Worm (Caenorhabditis elegans) whole organism, L2 larva: ENCODE measurements around the gene hrpu-1.

ENCODE experiments used
- C34F6.9 ChIP-seq: fragments of 150-350 bp; optimal IDR thresholded peaks from 2 replicates; lab custom pipeline; 2014; ENCODE audit warnings: missing biosample characterization, missing genetic modification characterization
- F13H6.1 ChIP-seq: sonication (generic microtip); optimal IDR thresholded peaks from 2 replicates; lab custom pipeline; 2016; ENCODE audit warnings: missing genetic modification characterization, missing compliant biosample characterization
- R02D3.7 ChIP-seq: fragments of 150-350 bp; optimal IDR thresholded peaks from 2 replicates; lab custom pipeline; 2014; ENCODE audit warnings: missing biosample characterization, missing genetic modification characterization
- ZK546.5 ChIP-seq: sonication (generic microtip); optimal IDR thresholded peaks from 2 replicates; lab custom pipeline; 2017; ENCODE audit warnings: missing biosample characterization, missing genetic modification characterization
- alr-1 ChIP-seq: fragments of 150-350 bp; optimal IDR thresholded peaks from 2 replicates; lab custom pipeline; 2014; ENCODE audit warnings: missing biosample characterization, missing genetic modification characterization
- ama-1 ChIP-seq: fragments of 150-350 bp; optimal IDR thresholded peaks from 2 replicates; lab custom pipeline; 2018; ENCODE audit warnings: inconsistent platforms
- blmp-1 ChIP-seq: sonication (generic microtip); optimal IDR thresholded peaks from 2 replicates; lab custom pipeline; 2017; ENCODE audit warnings: missing genetic modification characterization, mild to moderate bottlenecking, missing compliant biosample characterization, antibody characterized with exemption, moderate library complexity; ENCODE audit not compliant: insufficient read depth
- crh-2 ChIP-seq: sonication (generic microtip); optimal IDR thresholded peaks from 2 replicates; lab custom pipeline; 2017; ENCODE audit warnings: missing biosample characterization, missing genetic modification characterization
- dmd-4 ChIP-seq: sonication (generic microtip); optimal IDR thresholded peaks from 2 replicates; lab custom pipeline; 2017; ENCODE audit warnings: missing biosample characterization, missing genetic modification characterization
- egl-27 ChIP-seq: sonication (generic microtip); optimal IDR thresholded peaks from 3 replicates; lab custom pipeline; 2017; ENCODE audit warnings: missing biosample characterization, missing genetic modification reagents, missing genetic modification characterization
- elt-3 ChIP-seq: sonication (generic microtip); optimal IDR thresholded peaks from 2 replicates; lab custom pipeline; 2017; ENCODE audit warnings: missing biosample characterization, missing genetic modification characterization
- fos-1 ChIP-seq: fragments of 150-350 bp; optimal IDR thresholded peaks from 2 replicates; lab custom pipeline; 2014; ENCODE audit warnings: missing biosample characterization, missing genetic modification characterization
- gmeb-1 ChIP-seq: fragments of 150-350 bp; optimal IDR thresholded peaks from 2 replicates; lab custom pipeline; 2014; ENCODE audit warnings: missing biosample characterization, missing genetic modification characterization
- lin-13 ChIP-seq: fragments of 150-350 bp; optimal IDR thresholded peaks from 2 replicates; lab custom pipeline; 2014; ENCODE audit warnings: missing biosample characterization, missing genetic modification reagents, missing genetic modification characterization
- lin-39 ChIP-seq: fragments of 150-350 bp; optimal IDR thresholded peaks from 2 replicates; lab custom pipeline; 2014; ENCODE audit warnings: missing biosample characterization, missing genetic modification reagents, missing genetic modification characterization
- lsy-2 ChIP-seq, 2 experiments: fragments of 150-350 bp in 1 of 2; sonication (generic microtip) in 1 of 2; optimal IDR thresholded peaks; 2 replicates each; lab custom pipeline; 2014 to 2017; ENCODE audit warnings: missing biosample characterization in 2 of 2, missing genetic modification characterization in 2 of 2
- mab-5 ChIP-seq: fragments of 150-350 bp; optimal IDR thresholded peaks from 2 replicates; lab custom pipeline; 2014; ENCODE audit warnings: missing biosample characterization, missing genetic modification characterization
- mbf-1 ChIP-seq: sonication (generic microtip); optimal IDR thresholded peaks from 2 replicates; lab custom pipeline; 2017; ENCODE audit warnings: missing biosample characterization, missing genetic modification characterization
- mdl-1 ChIP-seq, 2 experiments: fragments of 150-350 bp in 1 of 2; sonication (generic microtip) in 1 of 2; optimal IDR thresholded peaks; 2 replicates each; lab custom pipeline; 2017; ENCODE audit warnings: missing biosample characterization in 2 of 2, missing genetic modification characterization in 2 of 2
- nhr-11 ChIP-seq: fragments of 150-350 bp; optimal IDR thresholded peaks from 2 replicates; lab custom pipeline; 2014; ENCODE audit warnings: missing biosample characterization, missing genetic modification characterization
- nhr-129 ChIP-seq: fragments of 150-350 bp; optimal IDR thresholded peaks from 2 replicates; lab custom pipeline; 2014; ENCODE audit warnings: missing biosample characterization, missing genetic modification characterization
- nhr-21 ChIP-seq: fragments of 150-350 bp; optimal IDR thresholded peaks from 2 replicates; lab custom pipeline; 2014; ENCODE audit warnings: missing biosample characterization, missing genetic modification characterization
- nhr-23 ChIP-seq: fragments of 150-350 bp; optimal IDR thresholded peaks from 2 replicates; lab custom pipeline; 2014; ENCODE audit warnings: missing biosample characterization, missing genetic modification reagents, missing genetic modification characterization
- nhr-237 ChIP-seq: fragments of 150-350 bp; optimal IDR thresholded peaks from 2 replicates; lab custom pipeline; 2014; ENCODE audit warnings: missing biosample characterization, missing genetic modification characterization
- nhr-25 ChIP-seq: fragments of 150-350 bp; sonication (generic microtip); optimal IDR thresholded peaks from 3 replicates; lab custom pipeline; 2014; ENCODE audit warnings: missing biosample characterization, missing genetic modification characterization
- nhr-6 ChIP-seq: fragments of 150-350 bp; optimal IDR thresholded peaks from 2 replicates; lab custom pipeline; 2014; ENCODE audit warnings: missing biosample characterization, missing genetic modification characterization
- nhr-77 ChIP-seq: fragments of 150-350 bp; optimal IDR thresholded peaks from 2 replicates; lab custom pipeline; 2014; ENCODE audit warnings: missing biosample characterization, missing genetic modification characterization
- peb-1 ChIP-seq: fragments of 150-350 bp; optimal IDR thresholded peaks from 2 replicates; lab custom pipeline; 2014; ENCODE audit warnings: missing biosample characterization, missing genetic modification characterization
- sem-4 ChIP-seq: fragments of 150-350 bp; optimal IDR thresholded peaks from 2 replicates; lab custom pipeline; 2014; ENCODE audit warnings: missing biosample characterization, missing genetic modification reagents, missing genetic modification characterization
- skn-1 ChIP-seq: sonication (generic microtip); optimal IDR thresholded peaks from 2 replicates; lab custom pipeline; 2017; ENCODE audit warnings: missing biosample characterization, missing genetic modification characterization
- sma-3 ChIP-seq: sonication (generic microtip); optimal IDR thresholded peaks from 2 replicates; lab custom pipeline; 2016; ENCODE audit warnings: missing genetic modification reagents, missing genetic modification characterization, missing compliant biosample characterization
- sma-9 ChIP-seq, 2 experiments: fragments of 150-350 bp in 1 of 2; sonication (generic microtip) in 1 of 2; optimal IDR thresholded peaks; 2 replicates each; lab custom pipeline; 2014 to 2016; ENCODE audit warnings: missing genetic modification characterization in 2 of 2, mild to moderate bottlenecking in 1 of 2, missing biosample characterization in 1 of 2, missing compliant biosample characterization in 1 of 2, missing genetic modification reagents in 1 of 2, moderate library complexity in 1 of 2
- snpc-4 ChIP-seq: fragments of 150-350 bp; optimal IDR thresholded peaks from 2 replicates; lab custom pipeline; 2014; ENCODE audit warnings: missing biosample characterization, missing genetic modification characterization
- unc-39 ChIP-seq: fragments of 150-350 bp; optimal IDR thresholded peaks from 2 replicates; lab custom pipeline; 2014; ENCODE audit warnings: missing biosample characterization, missing genetic modification characterization
- unc-55 ChIP-seq: fragments of 150-350 bp; sonication (generic microtip); optimal IDR thresholded peaks from 3 replicates; lab custom pipeline; 2014; ENCODE audit warnings: missing biosample characterization, missing genetic modification reagents, missing genetic modification characterization
- zag-1 ChIP-seq: fragments of 150-350 bp; optimal IDR thresholded peaks from 2 replicates; lab custom pipeline; 2014; ENCODE audit warnings: missing biosample characterization, missing genetic modification characterization
- ztf-11 ChIP-seq: sonication (generic microtip); optimal IDR thresholded peaks from 2 replicates; lab custom pipeline; 2017; ENCODE audit warnings: missing biosample characterization, missing genetic modification characterization
- ztf-4 ChIP-seq: fragments of 150-350 bp; optimal IDR thresholded peaks from 2 replicates; lab custom pipeline; 2014; ENCODE audit warnings: missing biosample characterization, missing genetic modification characterization

Gene hrpu-1

DNA sequence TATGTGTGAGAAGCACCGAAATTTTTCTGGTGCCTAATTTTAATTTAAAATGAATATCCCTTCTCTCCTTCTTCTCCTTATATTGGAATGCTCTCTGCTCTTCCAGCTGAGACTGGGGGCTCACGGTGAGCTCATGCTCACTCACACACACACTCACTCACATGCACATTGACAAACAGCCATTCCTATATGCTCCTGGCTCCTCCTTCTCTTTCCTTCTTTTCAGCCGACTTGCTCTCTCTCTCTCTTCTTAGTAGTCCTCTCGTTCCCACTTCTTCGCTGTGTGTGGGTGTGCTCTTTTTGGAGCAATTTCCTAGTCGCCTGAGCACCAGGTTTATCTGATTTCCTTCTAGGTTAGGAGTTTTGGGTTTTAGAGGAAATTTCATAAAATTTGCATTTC, 18.5 kb upstream of the hrpu-1 start (continued):
- TF ChIP-seq mdl-1 (tag; optimal IDR thresholded peaks at IDR 0.05; lab: Kevin White, UChicago), result no peak
- no peak for TF ChIP-seq sma-9 (GFP tag; optimal IDR thresholded peaks at IDR 0.05; lab: Kevin White, UChicago)
- no peak for TF ChIP-seq sma-9 (tag; optimal IDR thresholded peaks at IDR 0.05; lab: Kevin White, UChicago)
- TF ChIP-seq nhr-25 (tag; lab: Kevin White, UChicago), result no peak
- no peak for TF ChIP-seq mbf-1 (tag; lab: Kevin White, UChicago)
- no peak for TF ChIP-seq dmd-4 (tag; lab: Kevin White, UChicago)
- TF ChIP-seq zag-1 (tag; lab: Kevin White, UChicago), result peak; percentile 21
- TF ChIP-seq crh-2 (tag; lab: Kevin White, UChicago), result no peak
- TF ChIP-seq ZK546.5 (tag; lab: Kevin White, UChicago), result no peak
- no peak for TF ChIP-seq nhr-237 (tag; lab: Kevin White, UChicago)
- peak; percentile 65 for TF ChIP-seq C34F6.9 (tag; lab: Kevin White, UChicago)
- no peak for TF ChIP-seq ama-1 (lab: Kevin White, UChicago)
- no peak for TF ChIP-seq nhr-21 (tag; lab: Kevin White, UChicago)
- no peak for TF ChIP-seq blmp-1 (tag; lab: Kevin White, UChicago)
- TF ChIP-seq unc-39 (tag; lab: Kevin White, UChicago), result no peak
- no peak for TF ChIP-seq egl-27 (tag; lab: Kevin White, UChicago)
- no peak for TF ChIP-seq fos-1 (tag; lab: Kevin White, UChicago)
- no peak for TF ChIP-seq nhr-6 (tag; lab: Kevin White, UChicago)
- peak in 1 of 2 experiments; percentile 52 for TF ChIP-seq lsy-2 (tag; optimal IDR thresholded peaks at IDR 0.05; lab: Kevin White, UChicago)
- no peak for TF ChIP-seq snpc-4 (tag; lab: Kevin White, UChicago)
- no peak for TF ChIP-seq sem-4 (tag; lab: Kevin White, UChicago)
- peak; percentile 33 for TF ChIP-seq F13H6.1 (tag; lab: Kevin White, UChicago)
- TF ChIP-seq nhr-11 (tag; lab: Kevin White, UChicago), result no peak
- TF ChIP-seq nhr-23, result no peak
- TF ChIP-seq ztf-11 (tag; lab: Kevin White, UChicago), result no peak
- TF ChIP-seq R02D3.7 (tag; lab: Kevin White, UChicago), result no peak
- TF ChIP-seq nhr-129 (tag; lab: Kevin White, UChicago), result peak; percentile 88

DNA sequence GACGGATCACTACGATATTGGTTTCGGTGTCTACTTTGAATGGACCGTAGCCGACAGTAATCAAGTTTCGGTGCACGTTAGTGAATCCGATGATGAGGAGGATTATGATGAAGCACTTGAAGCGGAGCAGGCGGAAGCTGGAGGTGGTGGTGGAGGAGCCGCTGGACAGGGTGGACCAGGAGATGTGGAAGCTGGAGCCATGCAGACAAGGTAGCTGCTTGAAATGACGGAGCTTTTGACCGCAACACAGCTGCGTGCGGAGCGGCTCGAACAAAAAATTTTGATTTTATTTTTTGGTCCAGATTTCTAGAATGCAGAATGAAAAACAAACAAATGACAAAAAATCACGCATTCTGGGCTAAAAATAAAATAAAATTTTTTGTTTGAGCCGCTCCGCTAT, 15.0 kb upstream of the hrpu-1 start:
- no peak for TF ChIP-seq nhr-11 (tag; lab: Kevin White, UChicago)
- no peak for TF ChIP-seq nhr-77 (tag; lab: Kevin White, UChicago)
- TF ChIP-seq ama-1 (lab: Kevin White, UChicago), result no peak
- TF ChIP-seq lsy-2 (tag; optimal IDR thresholded peaks at IDR 0.05; lab: Kevin White, UChicago), result no peak
- no peak for TF ChIP-seq crh-2 (tag; lab: Kevin White, UChicago)
- no peak for TF ChIP-seq skn-1 (tag; lab: Kevin White, UChicago)
- no peak for TF ChIP-seq sem-4 (tag; lab: Kevin White, UChicago)
- TF ChIP-seq alr-1 (tag; lab: Kevin White, UChicago), result no peak
- TF ChIP-seq dmd-4 (tag; lab: Kevin White, UChicago), result no peak
- no peak for TF ChIP-seq nhr-129 (tag; lab: Kevin White, UChicago)
- no peak for TF ChIP-seq nhr-237 (tag; lab: Kevin White, UChicago)
- no peak for TF ChIP-seq zag-1 (tag; lab: Kevin White, UChicago)
- no peak for TF ChIP-seq sma-3 (GFP tag; lab: Kevin White, UChicago)
- TF ChIP-seq mab-5 (tag; lab: Kevin White, UChicago), result no peak
- TF ChIP-seq nhr-21 (tag; lab: Kevin White, UChicago), result no peak
- no peak for TF ChIP-seq ztf-11 (tag; lab: Kevin White, UChicago)
- no peak for TF ChIP-seq ztf-4 (tag; lab: Kevin White, UChicago)
- TF ChIP-seq lin-39 (tag; lab: Kevin White, UChicago), result no peak
- TF ChIP-seq, all 48 proteins: peak for 0

DNA sequence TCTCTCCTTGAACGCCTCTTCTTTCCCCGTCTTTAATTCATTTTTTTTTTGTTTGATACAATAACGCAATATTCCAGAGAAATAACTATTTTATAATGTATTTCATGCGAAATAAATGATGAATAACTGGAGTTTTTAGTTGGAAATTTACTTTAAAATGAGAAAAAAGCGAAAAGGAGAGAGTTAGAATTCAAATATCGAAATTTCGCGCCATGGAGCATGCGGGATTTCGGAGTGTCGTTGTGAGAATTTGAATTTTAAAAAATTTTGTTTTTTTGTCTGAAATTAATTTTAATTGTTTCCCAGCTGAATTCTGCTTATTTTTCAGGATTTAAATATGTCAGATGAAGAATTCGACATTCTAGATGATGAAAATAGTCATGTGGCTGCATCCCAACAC, 14.0 kb upstream of the hrpu-1 start, which contains the start of gene fcd-2:
TSS of gene fcd-2 (plus strand) at position 327 of the 400 bp plus-strand sequence.
- TF ChIP-seq blmp-1 (tag; lab: Kevin White, UChicago) (no peak), lsy-2 (tag; optimal IDR thresholded peaks at IDR 0.05; lab: Kevin White, UChicago) (peak in 1 of 2 experiments; percentile 67), nhr-129 (tag; lab: Kevin White, UChicago) (peak; percentile 73), unc-55 (GFP tag; lab: Kevin White, UChicago) (peak; percentile 76), sma-3 (GFP tag; lab: Kevin White, UChicago) (peak; percentile 21), gmeb-1 (tag; lab: Kevin White, UChicago) (peak; percentile 86), C34F6.9 (tag; lab: Kevin White, UChicago) (peak; percentile 66), ztf-4 (tag; lab: Kevin White, UChicago) (peak; percentile 3), crh-2 (tag; lab: Kevin White, UChicago) (peak; percentile 48), ZK546.5 (tag; lab: Kevin White, UChicago) (no peak), F13H6.1 (tag; lab: Kevin White, UChicago) (no peak), nhr-25 (tag; lab: Kevin White, UChicago) (peak; percentile 22), nhr-23 (no peak), peb-1 (tag; lab: Kevin White, UChicago) (no peak), lin-13 (GFP tag; lab: Kevin White, UChicago) (peak; percentile 63), elt-3 (no peak), fos-1 (tag; lab: Kevin White, UChicago) (peak; percentile 24)
